Worm (Caenorhabditis elegans) whole organism, mixed stage, embryonic: ENCODE measurements around the gene T22C8.6.
A peak's percentile ranks its signal among the peaks of the same experiment; 100 is the strongest.

Experiments used
- M03D4.4 ChIP-seq: sonication (generic microtip); optimal IDR thresholded peaks from 2 replicates; lab custom pipeline; 2017; ENCODE audit warnings: mild to moderate bottlenecking, missing genetic modification characterization, missing compliant biosample characterization
- blmp-1 ChIP-seq: fragments of 150-350 bp; optimal IDR thresholded peaks from 2 replicates; lab custom pipeline; 2014; ENCODE audit warnings: missing biosample characterization, missing genetic modification characterization
- ceh-39 ChIP-seq: fragments of 150-350 bp; optimal IDR thresholded peaks from 2 replicates; lab custom pipeline; 2014; ENCODE audit warnings: missing biosample characterization, missing genetic modification characterization
- ceh-43 ChIP-seq: fragments of 200-800 bp; sonication (Bioruptor generic); optimal IDR thresholded peaks from 2 replicates; lab custom pipeline; 2018; ENCODE audit warnings: mild to moderate bottlenecking, missing genetic modification characterization, moderate library complexity, missing compliant biosample characterization
- ceh-83 ChIP-seq: fragments of 200-800 bp; sonication (Bioruptor generic); optimal IDR thresholded peaks from 2 replicates; lab custom pipeline; 2018; ENCODE audit warnings: mild to moderate bottlenecking, missing genetic modification characterization, missing compliant biosample characterization
- ces-1 ChIP-seq: fragments of 150-350 bp; optimal IDR thresholded peaks from 2 replicates; lab custom pipeline; 2014; ENCODE audit warnings: missing biosample characterization, missing genetic modification reagents, missing genetic modification characterization
- cnd-1 ChIP-seq: fragments of 200-800 bp; sonication (Bioruptor generic); optimal IDR thresholded peaks from 2 replicates; lab custom pipeline; 2018; ENCODE audit warnings: mild to moderate bottlenecking, missing genetic modification characterization, missing compliant biosample characterization
- drap-1 ChIP-seq: fragments of 200-800 bp; sonication (Bioruptor generic); optimal IDR thresholded peaks from 3 replicates; lab custom pipeline; 2018; ENCODE audit warnings: mild to moderate bottlenecking, missing genetic modification characterization, missing compliant biosample characterization
- elt-1 ChIP-seq: sonication (generic microtip); optimal IDR thresholded peaks from 2 replicates; lab custom pipeline; 2017; ENCODE audit warnings: missing genetic modification characterization, mild to moderate bottlenecking, missing compliant biosample characterization, antibody characterized with exemption, moderate library complexity, borderline replicate concordance; ENCODE audit not compliant: insufficient read depth
- elt-3 ChIP-seq: fragments of 150-350 bp; optimal IDR thresholded peaks from 2 replicates; lab custom pipeline; 2014; ENCODE audit warnings: missing biosample characterization, missing genetic modification characterization
- ham-2 ChIP-seq: fragments of 200-800 bp; sonication (Bioruptor generic); optimal IDR thresholded peaks from 2 replicates; lab custom pipeline; 2018; ENCODE audit warnings: mild to moderate bottlenecking, missing genetic modification characterization, missing compliant biosample characterization
- hlh-1 ChIP-seq: fragments of 150-350 bp; optimal IDR thresholded peaks from 2 replicates; lab custom pipeline; 2014; ENCODE audit warnings: missing biosample characterization, missing genetic modification reagents, missing genetic modification characterization
- lin-13 ChIP-seq: fragments of 150-350 bp; optimal IDR thresholded peaks from 2 replicates; lab custom pipeline; 2014; ENCODE audit warnings: missing biosample characterization, missing genetic modification characterization
- mep-1 ChIP-seq: fragments of 150-350 bp; optimal IDR thresholded peaks from 2 replicates; lab custom pipeline; 2017; ENCODE audit warnings: missing biosample characterization, missing genetic modification reagents, missing genetic modification characterization, inconsistent platforms
- mls-2 ChIP-seq: sonication (generic microtip); optimal IDR thresholded peaks from 2 replicates; lab custom pipeline; 2016; ENCODE audit warnings: mild to moderate bottlenecking, missing genetic modification characterization, moderate library complexity, missing compliant biosample characterization
- nhr-12 ChIP-seq: fragments of 150-350 bp; optimal IDR thresholded peaks from 2 replicates; lab custom pipeline; 2014; ENCODE audit warnings: missing biosample characterization, missing genetic modification characterization
- nhr-2 ChIP-seq: fragments of 150-350 bp; optimal IDR thresholded peaks from 2 replicates; lab custom pipeline; 2014; ENCODE audit warnings: missing biosample characterization, missing genetic modification characterization
- nhr-237 ChIP-seq: fragments of 150-350 bp; optimal IDR thresholded peaks from 2 replicates; lab custom pipeline; 2014; ENCODE audit warnings: missing biosample characterization, missing genetic modification characterization
- nhr-28 ChIP-seq: fragments of 150-350 bp; optimal IDR thresholded peaks from 2 replicates; lab custom pipeline; 2014; ENCODE audit warnings: missing biosample characterization, missing genetic modification characterization
- pha-4 ChIP-seq: fragments of 150-350 bp; optimal IDR thresholded peaks from 2 replicates; lab custom pipeline; 2018; ENCODE audit warnings: missing biosample characterization, missing genetic modification reagents, missing genetic modification characterization
- sem-2 ChIP-seq: fragments of 200-800 bp; sonication (Bioruptor generic); optimal IDR thresholded peaks from 2 replicates; lab custom pipeline; 2018; ENCODE audit warnings: mild to moderate bottlenecking, missing genetic modification characterization, missing compliant biosample characterization
- snpc-4 ChIP-seq: fragments of 150-350 bp; optimal IDR thresholded peaks from 2 replicates; lab custom pipeline; 2014; ENCODE audit warnings: missing biosample characterization, missing genetic modification characterization
- sptf-1 ChIP-seq: sonication (generic microtip); optimal IDR thresholded peaks from 2 replicates; lab custom pipeline; 2017; ENCODE audit warnings: mild to moderate bottlenecking, missing genetic modification characterization, moderate library complexity, missing compliant biosample characterization
- tbx-8 ChIP-seq: fragments of 200-800 bp; sonication (Bioruptor generic); optimal IDR thresholded peaks from 2 replicates; lab custom pipeline; 2018; ENCODE audit warnings: mild to moderate bottlenecking, missing genetic modification characterization, moderate library complexity, missing compliant biosample characterization
- unc-120 ChIP-seq: sonication (generic microtip); optimal IDR thresholded peaks from 2 replicates; lab custom pipeline; 2017; ENCODE audit warnings: missing genetic modification characterization, missing compliant biosample characterization; ENCODE audit not compliant: poor library complexity, severe bottlenecking
- unc-39 ChIP-seq: fragments of 150-350 bp; optimal IDR thresholded peaks from 2 replicates; lab custom pipeline; 2014; ENCODE audit warnings: missing biosample characterization, missing genetic modification characterization
- ztf-11 ChIP-seq: fragments of 150-350 bp; optimal IDR thresholded peaks from 2 replicates; lab custom pipeline; 2014; ENCODE audit warnings: missing biosample characterization, missing genetic modification characterization

The T22C8.6 gene

ce11 chrII:8642376-8642775, 12.3 kb upstream of the T22C8.6 start:
- TF ChIP-seq blmp-1 (tag; lab: Kevin White, UChicago), result peak; percentile 86
- no peak for TF ChIP-seq ztf-11 (tag; lab: Kevin White, UChicago)

- TF ChIP-seq nhr-12 (tag; lab: Kevin White, UChicago), result no peak
- peak; percentile 56 for TF ChIP-seq ham-2 (GFP tag; lab: Kevin White, UChicago)
These were observed 11.1 kb upstream of the T22C8.6 start, which contains the start of gene D2085.7 for ce11 chrII:8641131-8641530. Gene D2085.7 (plus strand): TSS chrII:8641381.

- TF ChIP-seq pha-4 (tag; lab: Kevin White, UChicago), result no peak
- TF ChIP-seq ztf-11 (tag; lab: Kevin White, UChicago), result no peak
- no peak for TF ChIP-seq tbx-8 (GFP tag; lab: Kevin White, UChicago)
- no peak for TF ChIP-seq unc-39 (tag; lab: Kevin White, UChicago)
- no peak for TF ChIP-seq ham-2 (GFP tag; lab: Kevin White, UChicago)
- TF ChIP-seq nhr-2 (tag; lab: Kevin White, UChicago), result no peak
- no peak for TF ChIP-seq M03D4.4
- no peak for TF ChIP-seq unc-120 (tag; lab: Kevin White, UChicago)
- TF ChIP-seq sptf-1, result no peak
- no peak for TF ChIP-seq ceh-39
- TF ChIP-seq cnd-1 (tag; lab: Kevin White, UChicago), result no peak
- TF ChIP-seq snpc-4 (tag; lab: Kevin White, UChicago), result no peak
- no peak for TF ChIP-seq ceh-83 (GFP tag; lab: Kevin White, UChicago)
These were observed 10.4 kb upstream of the T22C8.6 start for ce11 chrII:8640503-8640902.

- TF ChIP-seq M03D4.4, result no peak
These were observed 9.5 kb upstream of the T22C8.6 start for ce11 chrII:8639553-8639952.

ce11 chrII:8637615-8638014, 7.5 kb upstream of the T22C8.6 start, which contains the start of gene vab-9:
Gene vab-9 (minus strand): TSS chrII:8637715.
- TF ChIP-seq elt-1 (tag; lab: Kevin White, UChicago) (no peak), ces-1 (GFP tag; lab: Kevin White, UChicago) (peak; percentile 51)

ce11 chrII:8634386-8634785, 4.3 kb upstream of the T22C8.6 start, which contains the start of gene cutl-12:
Gene cutl-12 (minus strand): TSS chrII:8634486.
- TF ChIP-seq ham-2 (GFP tag; lab: Kevin White, UChicago), result no peak
- TF ChIP-seq pha-4 (tag; lab: Kevin White, UChicago), result no peak
- no peak for TF ChIP-seq mls-2 (tag; lab: Kevin White, UChicago)
- TF ChIP-seq unc-39 (tag; lab: Kevin White, UChicago), result no peak
- no peak for TF ChIP-seq lin-13 (tag; lab: Kevin White, UChicago)

ce11 chrII:8631766-8632165, 1.7 kb upstream of the T22C8.6 start:
- TF ChIP-seq sem-2 (GFP tag; lab: Kevin White, UChicago), result no peak
- no peak for TF ChIP-seq cnd-1 (tag; lab: Kevin White, UChicago)
- TF ChIP-seq lin-13 (tag; lab: Kevin White, UChicago), result no peak
- TF ChIP-seq nhr-12 (tag; lab: Kevin White, UChicago), result no peak
- TF ChIP-seq nhr-2 (tag; lab: Kevin White, UChicago), result no peak
- no peak for TF ChIP-seq hlh-1 (tag; lab: Kevin White, UChicago)
- TF ChIP-seq ham-2 (GFP tag; lab: Kevin White, UChicago), result no peak
- no peak for TF ChIP-seq ceh-43 (GFP tag; lab: Kevin White, UChicago)
- no peak for TF ChIP-seq ceh-39
- TF ChIP-seq, all 35 proteins: peak for 0

- no peak for TF ChIP-seq cnd-1 (tag; lab: Kevin White, UChicago)
- TF ChIP-seq ceh-43 (GFP tag; lab: Kevin White, UChicago), result no peak
- no peak for TF ChIP-seq ztf-11 (tag; lab: Kevin White, UChicago)
- TF ChIP-seq lin-13 (tag; lab: Kevin White, UChicago), result no peak
- no peak for TF ChIP-seq mls-2 (tag; lab: Kevin White, UChicago)
- TF ChIP-seq pha-4 (tag; lab: Kevin White, UChicago), result no peak
- no peak for TF ChIP-seq sptf-1
- no peak for TF ChIP-seq nhr-28 (tag; lab: Kevin White, UChicago)
- no peak for TF ChIP-seq M03D4.4
- no peak for TF ChIP-seq snpc-4 (tag; lab: Kevin White, UChicago)
- TF ChIP-seq nhr-237 (tag; lab: Kevin White, UChicago), result no peak
- no peak for TF ChIP-seq drap-1 (GFP tag; lab: Kevin White, UChicago)
- no peak for TF ChIP-seq unc-120 (tag; lab: Kevin White, UChicago)
- no peak for TF ChIP-seq elt-3 (tag; lab: Kevin White, UChicago)
- TF ChIP-seq mep-1 (tag; lab: Kevin White, UChicago), result no peak
- TF ChIP-seq hlh-1 (tag; lab: Kevin White, UChicago), result no peak
These were observed 2.2 kb downstream of the T22C8.6 start for ce11 chrII:8627907-8628306.
